Fruit fly (Drosophila melanogaster): ENCODE data around the gene CG7394.

CG7394 gene

dm6 chr3L:11555662-11556460 lies 5.9 kb upstream of the CG7394 start (continued):
- TF ChIP-seq Nf-YB (GFP tag; optimal IDR thresholded peaks at IDR 0.05) (peak; percentile 64), fd96Cb (tag; optimal IDR thresholded peaks at IDR 0.05) (peak; percentile 78), ato (GFP tag; IDR thresholded peaks at IDR 0.05; ENCODE audit: partially characterized antibody) (no peak), kay (GFP tag; optimal IDR thresholded peaks at IDR 0.05) (peak; percentile 12), CG6683 (GFP tag; optimal IDR thresholded peaks at IDR 0.05) (peak; percentile 45), Hr3 (GFP tag; optimal IDR thresholded peaks at IDR 0.05) (peak; percentile 67), CG1792 (GFP tag; optimal IDR thresholded peaks at IDR 0.05) (peak; percentile 35), Hr39 (optimal IDR thresholded peaks at IDR 0.05) (no peak), CG6854 (GFP tag; optimal IDR thresholded peaks at IDR 0.05) (peak; percentile 49), CG32772 (GFP tag; IDR thresholded peaks at IDR 0.05) (peak; percentile 46; the same call in 1 of the 2 replicates), pho (GFP tag; optimal IDR thresholded peaks at IDR 0.05) (peak; percentile 55), pum (GFP tag; optimal IDR thresholded peaks at IDR 0.05) (no peak), psq (GFP tag; optimal IDR thresholded peaks at IDR 0.05) (peak; percentile 43), Dip2 (GFP tag; IDR thresholded peaks at IDR 0.05) (no peak), Atf-2 (GFP tag; optimal IDR thresholded peaks at IDR 0.05) (peak; percentile 24), scrt (GFP tag; optimal IDR thresholded peaks at IDR 0.05) (peak; percentile 32), C15 (GFP tag; IDR thresholded peaks at IDR 0.05) (no peak), knrl (GFP tag; IDR thresholded peaks at IDR 0.05; ENCODE audit: partially characterized antibody) (no peak), otp (GFP tag; IDR thresholded peaks at IDR 0.05) (no peak), zfh2 (GFP tag; optimal IDR thresholded peaks at IDR 0.05) (no peak), onecut (GFP tag; IDR thresholded peaks at IDR 0.05) (peak; percentile 38; the same call in 1 of the 2 replicates), ssp (GFP tag; IDR thresholded peaks at IDR 0.05) (peak; percentile 53; the same call in 1 of the 2 replicates), CG18476 (GFP tag; optimal IDR thresholded peaks at IDR 0.05) (peak; percentile 45), CG8944 (GFP tag; optimal IDR thresholded peaks at IDR 0.05) (peak; percentile 16), chinmo (GFP tag; IDR thresholded peaks at IDR 0.05; ENCODE audit: partially characterized antibody) (peak; percentile 96), eyg (GFP tag; optimal IDR thresholded peaks at IDR 0.05) (no peak), ATbp (GFP tag; optimal IDR thresholded peaks at IDR 0.05) (peak; percentile 38), en (GFP tag; optimal IDR thresholded peaks at IDR 0.05) (peak; percentile 24), gem (tag; optimal IDR thresholded peaks at IDR 0.05) (peak; percentile 91), CG7372 (GFP tag; IDR thresholded peaks at IDR 0.05) (no peak), Optix (GFP tag; IDR thresholded peaks at IDR 0.05) (0 out of 3 replicates have a peak, but pooled peaks have one; percentile 40), gcm (GFP tag; optimal IDR thresholded peaks at IDR 0.05) (peak; percentile 53), BtbVII (GFP tag; optimal IDR thresholded peaks at IDR 0.05) (peak; percentile 10), CG11504 (tag; optimal IDR thresholded peaks at IDR 0.05) (peak; percentile 85), Atf3 (GFP tag; optimal IDR thresholded peaks at IDR 0.05) (peak; percentile 49), unc-4 (GFP tag; IDR thresholded peaks at IDR 0.05; ENCODE audit: partially characterized antibody) (no peak), shn (GFP tag; optimal IDR thresholded peaks at IDR 0.05) (peak; percentile 10), CG31388 (GFP tag; optimal IDR thresholded peaks at IDR 0.05) (no peak), Myb (GFP tag; optimal IDR thresholded peaks at IDR 0.05) (no peak), aop (GFP tag; IDR thresholded peaks at IDR 0.05) (0 out of 2 replicates have a peak, but pooled peaks have one; percentile 42), Doc3 (GFP tag; IDR thresholded peaks at IDR 0.05; ENCODE audit: partially characterized antibody) (no peak), CG9609 (GFP tag; optimal IDR thresholded peaks at IDR 0.05) (no peak), Jarid2 (GFP tag; optimal IDR thresholded peaks at IDR 0.05) (peak; percentile 34), Abd-B (GFP tag; optimal IDR thresholded peaks at IDR 0.05) (peak; percentile 64), hbn (GFP tag; IDR thresholded peaks at IDR 0.05; ENCODE audit: partially characterized antibody) (peak; percentile 25; the same call in 1 of the 2 replicates), Hmx (GFP tag; optimal IDR thresholded peaks at IDR 0.05) (no peak), Hey (tag; optimal IDR thresholded peaks at IDR 0.05) (peak; percentile 35), CG9876 (GFP tag; optimal IDR thresholded peaks at IDR 0.05) (no peak), CG7839 (tag; optimal IDR thresholded peaks at IDR 0.05) (peak; percentile 88)

Data from whole organism, embryonic.